Worm (Caenorhabditis elegans) whole organism, L4/young adult: ENCODE results near the gene str-114.

Experiments used
- W03F9.2 ChIP-seq: fragments of 150-350 bp; optimal IDR thresholded peaks from 2 replicates; lab custom pipeline; 2014; ENCODE audit warnings: missing biosample characterization, missing genetic modification characterization
- dao-5 ChIP-seq: sonication (generic microtip); optimal IDR thresholded peaks from 2 replicates; lab custom pipeline; 2016; ENCODE audit warnings: missing genotype, missing genetic modification characterization, moderate library complexity, missing compliant biosample characterization
- him-1 ChIP-seq: sonication (generic microtip); optimal IDR thresholded peaks from 2 replicates; lab custom pipeline; 2016; ENCODE audit warnings: missing genotype, missing genetic modification reagents, missing genetic modification characterization, missing compliant biosample characterization

DNA sequence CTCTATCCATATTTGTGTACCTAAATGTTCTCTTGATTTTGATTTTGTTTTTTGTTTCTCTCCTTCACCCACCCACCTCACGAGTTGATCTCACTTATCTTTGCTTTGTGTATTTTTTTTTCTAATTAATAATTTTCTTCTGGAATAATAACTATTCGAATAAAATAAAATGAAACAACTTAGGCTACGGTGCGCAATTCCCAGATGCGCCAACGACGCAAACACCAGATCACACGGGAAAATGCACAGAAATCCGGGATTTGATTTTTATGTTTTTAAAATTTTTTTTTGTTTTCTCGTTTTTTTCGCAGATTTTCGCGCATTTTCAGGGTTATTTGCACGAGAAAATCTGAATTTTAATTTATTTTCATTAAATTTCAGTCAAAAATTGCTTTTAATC, 36.7 kb downstream of the str-114 start:
- TF ChIP-seq dao-5: no peak
- no peak for TF ChIP-seq him-1
- TF ChIP-seq W03F9.2 (tag; lab: Kevin White, UChicago): no peak
